Fruit fly (Drosophila melanogaster): Measurements from ENCODE around the gene CG15564.

CG15564 gene

DNA sequence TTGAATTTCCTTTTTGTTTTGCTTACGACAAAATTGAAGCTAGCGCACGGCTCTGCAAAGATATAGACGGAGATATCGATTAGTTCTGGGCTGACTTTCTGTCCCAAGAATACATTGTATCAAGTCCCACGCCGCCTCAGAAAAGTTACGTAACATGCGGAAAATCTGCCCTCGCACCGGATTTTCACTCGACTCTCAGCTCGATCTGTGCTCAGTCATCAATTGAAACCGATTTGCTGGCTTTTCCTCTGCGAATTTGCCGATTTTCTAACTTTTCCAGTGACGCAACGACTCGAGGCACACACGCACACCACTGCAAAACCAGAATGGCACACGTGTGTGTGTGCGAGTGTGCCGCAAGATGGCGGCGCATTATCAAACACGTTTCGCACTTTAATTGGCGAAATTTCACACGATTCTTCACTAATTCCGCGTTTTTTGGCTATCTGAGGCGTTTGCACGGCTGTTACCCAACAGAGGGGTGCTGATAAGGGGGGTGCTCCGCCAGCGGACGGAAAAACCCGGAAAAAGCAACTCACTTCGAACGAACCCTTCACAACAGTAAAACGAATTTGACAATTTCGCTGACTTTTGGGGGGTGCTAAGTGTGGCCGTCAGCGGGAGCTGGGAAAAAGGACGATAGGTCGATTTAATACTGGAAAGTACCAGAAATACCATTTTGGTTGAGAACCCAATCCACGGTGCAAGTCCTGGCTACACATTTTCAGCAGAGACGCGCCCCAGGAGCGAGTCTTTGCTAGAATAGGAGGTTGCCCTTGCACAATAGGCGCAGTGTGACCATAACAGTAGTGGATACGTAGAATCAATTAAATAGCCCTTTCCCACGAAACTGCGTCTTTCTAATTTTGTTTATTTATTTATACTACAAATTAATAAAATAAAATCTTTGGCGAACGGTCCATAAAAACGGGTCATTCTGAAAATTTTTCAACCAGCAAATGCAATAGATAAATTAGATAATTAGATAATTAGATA, 15.9 kb downstream of the CG15564 start, which contains the start of gene ATPsynC (continued):
- no peak for TF ChIP-seq Usf (GFP tag; optimal IDR thresholded peaks at IDR 0.05)
- peak; percentile 16 for TF ChIP-seq HLH54F (GFP tag; optimal IDR thresholded peaks at IDR 0.05)
- no peak for TF ChIP-seq Camta (GFP tag; optimal IDR thresholded peaks at IDR 0.05)
- TF ChIP-seq sc (optimal IDR thresholded peaks at IDR 0.05), result no peak
- TF ChIP-seq sc (GFP tag; optimal IDR thresholded peaks at IDR 0.05), result no peak
- TF ChIP-seq CG6254 (GFP tag; optimal IDR thresholded peaks at IDR 0.05), result peak; percentile 49
- peak; percentile 11 for TF ChIP-seq D19A (tag; optimal IDR thresholded peaks at IDR 0.05)
- TF ChIP-seq run (tag; optimal IDR thresholded peaks at IDR 0.05), result no peak
- TF ChIP-seq CG2129 (GFP tag; IDR thresholded peaks at IDR 0.05; ENCODE audit: partially characterized antibody), result no peak
- TF ChIP-seq CG2199 (GFP tag; IDR thresholded peaks at IDR 0.05), result no peak
- TF ChIP-seq Hmr (GFP tag; optimal IDR thresholded peaks at IDR 0.05), result peak; percentile 92
- no peak for TF ChIP-seq CG9215 (GFP tag; IDR thresholded peaks at IDR 0.05)
- no peak for TF ChIP-seq Aef1 (GFP tag; IDR thresholded peaks at IDR 0.05)
- TF ChIP-seq CG1602 (GFP tag; optimal IDR thresholded peaks at IDR 0.05), result peak; percentile 1
- TF ChIP-seq CG32767 (GFP tag; IDR thresholded peaks at IDR 0.05), result no peak
- TF ChIP-seq sug (tag; optimal IDR thresholded peaks at IDR 0.05), result peak; percentile 83
- TF ChIP-seq CG11247 (GFP tag; IDR thresholded peaks at IDR 0.05), result no peak
- no peak for TF ChIP-seq ac (GFP tag; optimal IDR thresholded peaks at IDR 0.05)
- no peak for TF ChIP-seq mam (GFP tag; optimal IDR thresholded peaks at IDR 0.05)
- no peak for TF ChIP-seq Lim3 (GFP tag; IDR thresholded peaks at IDR 0.05)
- TF ChIP-seq CG3281 (GFP tag; optimal IDR thresholded peaks at IDR 0.05), result peak; percentile 57
- TF ChIP-seq CG8924 (tag; optimal IDR thresholded peaks at IDR 0.05), result peak; percentile 48
- TF ChIP-seq CG14710 (tag; optimal IDR thresholded peaks at IDR 0.05), result peak; percentile 79
- no peak for TF ChIP-seq zen2 (GFP tag; IDR thresholded peaks at IDR 0.05; ENCODE audit: partially characterized antibody)
- no peak for TF ChIP-seq rib (GFP tag; IDR thresholded peaks at IDR 0.05)
- TF ChIP-seq al (GFP tag; IDR thresholded peaks at IDR 0.05), result no peak
- no peak for TF ChIP-seq Sry-β (GFP tag; optimal IDR thresholded peaks at IDR 0.05)
- no peak for TF ChIP-seq Optix (GFP tag; IDR thresholded peaks at IDR 0.05)
- TF ChIP-seq CG4854 (GFP tag; optimal IDR thresholded peaks at IDR 0.05), result peak; percentile 5
- TF ChIP-seq croc (GFP tag; conservative IDR thresholded peaks at IDR 0.05), result no peak
- peak; percentile 42 for TF ChIP-seq PHDP (tag; optimal IDR thresholded peaks at IDR 0.05)
- TF ChIP-seq ftz-f1 (GFP tag; optimal IDR thresholded peaks at IDR 0.05), result peak; percentile 90
- TF ChIP-seq CG15514 (GFP tag; optimal IDR thresholded peaks at IDR 0.05), result peak; percentile 94
- no peak for TF ChIP-seq Six4 (GFP tag; optimal IDR thresholded peaks at IDR 0.05)
- TF ChIP-seq Doc2 (GFP tag; IDR thresholded peaks at IDR 0.05), result no peak
- TF ChIP-seq CG17359 (tag; optimal IDR thresholded peaks at IDR 0.05), result peak; percentile 14
- TF ChIP-seq sqz (GFP tag; optimal IDR thresholded peaks at IDR 0.05), result no peak
- TF ChIP-seq cwo (GFP tag; optimal IDR thresholded peaks at IDR 0.05), result peak; percentile 73
- TF ChIP-seq dysf (GFP tag; IDR thresholded peaks at IDR 0.05), result no peak
- no peak for TF ChIP-seq bab2 (GFP tag; optimal IDR thresholded peaks at IDR 0.05)
- TF ChIP-seq fd3F (GFP tag; optimal IDR thresholded peaks at IDR 0.05), result no peak
- TF ChIP-seq Vsx1 (GFP tag; optimal IDR thresholded peaks at IDR 0.05), result no peak
- no peak for TF ChIP-seq Rfx (GFP tag; IDR thresholded peaks at IDR 0.05)
- no peak for TF ChIP-seq E2f2 (GFP tag; IDR thresholded peaks at IDR 0.05)
- TF ChIP-seq lilli (GFP tag; optimal IDR thresholded peaks at IDR 0.05), result peak; percentile 75
- TF ChIP-seq CG17568 (GFP tag; optimal IDR thresholded peaks at IDR 0.05), result no peak
- TF ChIP-seq CG6654 (GFP tag; optimal IDR thresholded peaks at IDR 0.05), result no peak
- TF ChIP-seq CG12744 (GFP tag; optimal IDR thresholded peaks at IDR 0.05), result peak; percentile 7
- TF ChIP-seq CG8388 (GFP tag; optimal IDR thresholded peaks at IDR 0.05), result no peak

Measured in whole organism, embryonic.